Worm (Caenorhabditis elegans) whole organism, late embryonic: ENCODE results near the gene srx-20.
A peak's percentile ranks its signal among the peaks of the same experiment; 100 is the strongest.

ENCODE experiments used
- C08G9.2 ChIP-seq: sonication (generic microtip); optimal IDR thresholded peaks from 2 replicates; lab custom pipeline; 2016; ENCODE audit warnings: mild to moderate bottlenecking, missing genetic modification characterization, moderate library complexity, missing compliant biosample characterization
- F13H6.1 ChIP-seq: sonication (generic microtip); optimal IDR thresholded peaks from 2 replicates; lab custom pipeline; 2016; ENCODE audit warnings: missing genetic modification characterization, missing compliant biosample characterization
- K09A11.1 ChIP-seq: sonication (generic microtip); optimal IDR thresholded peaks from 2 replicates; lab custom pipeline; 2017; ENCODE audit warnings: antibody characterized with exemption, mild to moderate bottlenecking, missing genetic modification characterization, missing compliant biosample characterization; ENCODE audit not compliant: insufficient read depth
- T23F11.4 ChIP-seq: fragments of 200-800 bp; sonication (Bioruptor generic); optimal IDR thresholded peaks from 2 replicates; lab custom pipeline; 2018; ENCODE audit warnings: mild to moderate bottlenecking, missing genetic modification characterization, missing compliant biosample characterization
- Y22D7AL.16 ChIP-seq: sonication (generic microtip); optimal IDR thresholded peaks from 2 replicates; lab custom pipeline; 2016; ENCODE audit warnings: missing genetic modification characterization, missing compliant biosample characterization
- ceh-14 ChIP-seq: sonication (generic microtip); optimal IDR thresholded peaks from 2 replicates; lab custom pipeline; 2016; ENCODE audit warnings: missing genotype, missing genetic modification characterization, missing compliant biosample characterization
- ceh-2 ChIP-seq: sonication (generic microtip); optimal IDR thresholded peaks from 2 replicates; lab custom pipeline; 2016; ENCODE audit warnings: missing genotype, missing genetic modification characterization, missing compliant biosample characterization
- ceh-22 ChIP-seq: sonication (generic microtip); optimal IDR thresholded peaks from 2 replicates; lab custom pipeline; 2017; ENCODE audit warnings: missing biosample characterization, missing genetic modification characterization
- ceh-24 ChIP-seq: sonication (generic microtip); optimal IDR thresholded peaks from 2 replicates; lab custom pipeline; 2016; ENCODE audit warnings: mild to moderate bottlenecking, missing genetic modification characterization, missing compliant biosample characterization
- ceh-30 ChIP-seq: fragments of 150-350 bp; optimal IDR thresholded peaks from 2 replicates; lab custom pipeline; 2014; ENCODE audit warnings: missing biosample characterization, missing genetic modification characterization
- ceh-31 ChIP-seq: sonication (generic microtip); optimal IDR thresholded peaks from 2 replicates; lab custom pipeline; 2016; ENCODE audit warnings: missing genetic modification characterization, missing compliant biosample characterization
- ceh-34 ChIP-seq: sonication (generic microtip); optimal IDR thresholded peaks from 2 replicates; lab custom pipeline; 2016; ENCODE audit warnings: mild to moderate bottlenecking, missing genetic modification characterization, missing compliant biosample characterization
- ceh-45 ChIP-seq: fragments of 200-800 bp; sonication (Bioruptor generic); IDR thresholded peaks from 2 replicates; pipeline ENCODE4 v1.3.6; 2022; ENCODE audit warnings: missing genetic modification reagents, missing genetic modification characterization, missing compliant biosample characterization
- dve-1 ChIP-seq: sonication (generic microtip); optimal IDR thresholded peaks from 2 replicates; lab custom pipeline; 2017; ENCODE audit warnings: antibody characterized with exemption, mild to moderate bottlenecking, missing genetic modification characterization, missing compliant biosample characterization
- elt-2 ChIP-seq: sonication (generic microtip); optimal IDR thresholded peaks from 2 replicates; lab custom pipeline; 2016; ENCODE audit warnings: missing genetic modification reagents, missing genetic modification characterization, missing compliant biosample characterization
- elt-4 ChIP-seq: sonication (generic microtip); optimal IDR thresholded peaks from 2 replicates; lab custom pipeline; 2016; ENCODE audit warnings: missing genetic modification characterization, missing compliant biosample characterization
- eyg-1 ChIP-seq: sonication (generic microtip); optimal IDR thresholded peaks from 2 replicates; lab custom pipeline; 2016; ENCODE audit warnings: missing genotype, missing genetic modification characterization, missing compliant biosample characterization
- fax-1 ChIP-seq: sonication (generic microtip); optimal IDR thresholded peaks from 2 replicates; lab custom pipeline; 2016; ENCODE audit warnings: missing genotype, missing genetic modification characterization, missing compliant biosample characterization
- fkh-10 ChIP-seq: fragments of 150-350 bp; optimal IDR thresholded peaks from 2 replicates; lab custom pipeline; 2014; ENCODE audit warnings: missing biosample characterization, missing genetic modification reagents, missing genetic modification characterization
- fkh-6 ChIP-seq: sonication (generic microtip); optimal IDR thresholded peaks from 2 replicates; lab custom pipeline; 2016; ENCODE audit warnings: missing genetic modification characterization, missing compliant biosample characterization
- gmeb-2 ChIP-seq: sonication (generic microtip); optimal IDR thresholded peaks from 2 replicates; lab custom pipeline; 2016; ENCODE audit warnings: missing genetic modification characterization, inconsistent platforms, missing compliant biosample characterization
- hlh-13 ChIP-seq: fragments of 200-800 bp; sonication (Bioruptor generic); optimal IDR thresholded peaks from 2 replicates; lab custom pipeline; 2018; ENCODE audit warnings: mild to moderate bottlenecking, missing genetic modification characterization, missing compliant biosample characterization
- hlh-15 ChIP-seq: sonication (generic microtip); optimal IDR thresholded peaks from 2 replicates; lab custom pipeline; 2016; ENCODE audit warnings: missing genetic modification characterization, missing compliant biosample characterization
- hlh-8 ChIP-seq: sonication (generic microtip); optimal IDR thresholded peaks from 2 replicates; lab custom pipeline; 2016; ENCODE audit warnings: missing genotype, missing genetic modification characterization, missing compliant biosample characterization
- lim-6 ChIP-seq: sonication (generic microtip); optimal IDR thresholded peaks from 2 replicates; lab custom pipeline; 2016; ENCODE audit warnings: missing genetic modification characterization, missing compliant biosample characterization
- lin-11 ChIP-seq: fragments of 200-800 bp; sonication (Bioruptor generic); optimal IDR thresholded peaks from 2 replicates; lab custom pipeline; 2018; ENCODE audit warnings: mild to moderate bottlenecking, missing genetic modification characterization, missing compliant biosample characterization
- madf-2 ChIP-seq: sonication (generic microtip); optimal IDR thresholded peaks from 2 replicates; lab custom pipeline; 2017; ENCODE audit warnings: missing genetic modification characterization, missing compliant biosample characterization
- nfya-1 ChIP-seq: sonication (generic microtip); optimal IDR thresholded peaks from 2 replicates; lab custom pipeline; 2017; ENCODE audit warnings: missing genetic modification characterization, mild to moderate bottlenecking, missing compliant biosample characterization, antibody characterized with exemption, moderate library complexity
- nhr-11 ChIP-seq: fragments of 150-350 bp; optimal IDR thresholded peaks from 2 replicates; lab custom pipeline; 2014; ENCODE audit warnings: missing biosample characterization, missing genetic modification characterization
- nhr-232 ChIP-seq: sonication (generic microtip); optimal IDR thresholded peaks from 2 replicates; lab custom pipeline; 2016; ENCODE audit warnings: missing genetic modification characterization, missing compliant biosample characterization
- npax-4 ChIP-seq: sonication (generic microtip); optimal IDR thresholded peaks from 2 replicates; lab custom pipeline; 2016; ENCODE audit warnings: missing genetic modification characterization, missing compliant biosample characterization
- pat-9 ChIP-seq: fragments of 200-800 bp; sonication (Bioruptor generic); optimal IDR thresholded peaks from 2 replicates; lab custom pipeline; 2018; ENCODE audit warnings: mild to moderate bottlenecking, missing genetic modification characterization, moderate library complexity, missing compliant biosample characterization
- pax-1 ChIP-seq: fragments of 150-350 bp; optimal IDR thresholded peaks from 2 replicates; lab custom pipeline; 2014; ENCODE audit warnings: missing biosample characterization, missing genetic modification characterization
- pha-4 ChIP-seq: fragments of 150-350 bp; optimal IDR thresholded peaks from 2 replicates; lab custom pipeline; 2018; ENCODE audit warnings: missing biosample characterization, missing genetic modification reagents, missing genetic modification characterization
- ref-2 ChIP-seq: sonication (generic microtip); optimal IDR thresholded peaks from 2 replicates; lab custom pipeline; 2016; ENCODE audit warnings: missing genetic modification characterization, missing compliant biosample characterization
- rnt-1 ChIP-seq: sonication (generic microtip); optimal IDR thresholded peaks from 2 replicates; lab custom pipeline; 2016; ENCODE audit warnings: missing genetic modification characterization, missing compliant biosample characterization
- sdc-2 ChIP-seq: sonication (generic microtip); optimal IDR thresholded peaks from 2 replicates; lab custom pipeline; 2016; ENCODE audit warnings: missing genotype, missing genetic modification characterization, missing compliant biosample characterization
- sox-2 ChIP-seq: fragments of 200-800 bp; sonication (Bioruptor generic); IDR thresholded peaks from 2 replicates; pipeline ENCODE4 v1.3.6; 2022; ENCODE audit warnings: missing genetic modification reagents, missing genetic modification characterization, missing compliant biosample characterization
- syd-9 ChIP-seq: sonication (generic microtip); optimal IDR thresholded peaks from 2 replicates; lab custom pipeline; 2016; ENCODE audit warnings: mild to moderate bottlenecking, missing genetic modification characterization, moderate library complexity, missing compliant biosample characterization
- tbx-2 ChIP-seq: sonication (generic microtip); optimal IDR thresholded peaks from 2 replicates; lab custom pipeline; 2016; ENCODE audit warnings: missing genetic modification characterization, missing compliant biosample characterization
- ttx-3 ChIP-seq: sonication (generic microtip); optimal IDR thresholded peaks from 2 replicates; lab custom pipeline; 2016; ENCODE audit warnings: missing genetic modification reagents, missing genetic modification characterization, missing compliant biosample characterization
- unc-42 ChIP-seq: sonication (generic microtip); optimal IDR thresholded peaks from 2 replicates; lab custom pipeline; 2016; ENCODE audit warnings: missing genotype, missing genetic modification characterization, missing compliant biosample characterization
- unc-55 ChIP-seq: sonication (generic microtip); optimal IDR thresholded peaks from 2 replicates; lab custom pipeline; 2017; ENCODE audit warnings: missing biosample characterization, missing genetic modification reagents, missing genetic modification characterization
- unc-86 ChIP-seq: sonication (generic microtip); optimal IDR thresholded peaks from 2 replicates; lab custom pipeline; 2016; ENCODE audit warnings: missing genetic modification characterization, missing compliant biosample characterization
- zip-5 ChIP-seq: sonication (generic microtip); optimal IDR thresholded peaks from 2 replicates; lab custom pipeline; 2016; ENCODE audit warnings: missing genetic modification characterization, missing compliant biosample characterization
- ztf-16 ChIP-seq: sonication (generic microtip); optimal IDR thresholded peaks from 2 replicates; lab custom pipeline; 2017; ENCODE audit warnings: missing genetic modification characterization, missing compliant biosample characterization

Gene srx-20

DNA sequence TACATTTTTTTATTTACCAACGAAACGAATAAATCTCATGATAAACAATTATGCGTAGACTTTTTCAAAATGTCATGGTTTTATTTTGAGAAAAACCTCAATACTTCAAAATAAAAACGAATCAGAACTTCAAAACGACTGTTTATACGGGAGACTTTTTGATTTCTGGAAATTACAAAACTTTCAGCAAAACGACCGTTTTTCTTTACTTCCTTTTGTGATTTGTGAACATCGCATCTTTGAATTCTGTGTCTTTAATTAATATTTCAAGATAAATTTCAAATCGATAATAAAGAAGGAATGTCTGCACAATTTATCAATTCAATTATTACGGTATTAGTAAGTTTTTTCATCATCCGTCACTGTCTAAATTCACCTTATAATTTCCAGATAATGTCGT, at the start of gene srx-20:
srx-20 (plus strand) TSS at position 301 of the 400 bp plus-strand sequence.
- TF ChIP-seq hlh-15 (no peak), unc-86 (tag; lab: Kevin White, UChicago) (no peak), tbx-2 (no peak), hlh-8 (no peak), fkh-10 (GFP tag; lab: Kevin White, UChicago) (no peak), ref-2 (tag; lab: Kevin White, UChicago) (no peak), T23F11.4 (GFP tag; lab: Kevin White, UChicago) (no peak), ceh-24 (tag; lab: Kevin White, UChicago) (no peak), gmeb-2 (tag; lab: Kevin White, UChicago) (no peak), dve-1 (tag; lab: Kevin White, UChicago) (no peak), nhr-232 (no peak), elt-4 (tag; lab: Kevin White, UChicago) (no peak), ceh-45 (GFP tag; lab: Robert Waterston, UW) (no peak), ceh-14 (no peak), sox-2 (no peak), nfya-1 (tag; lab: Kevin White, UChicago) (no peak), lin-11 (tag; lab: Kevin White, UChicago) (no peak)

DNA sequence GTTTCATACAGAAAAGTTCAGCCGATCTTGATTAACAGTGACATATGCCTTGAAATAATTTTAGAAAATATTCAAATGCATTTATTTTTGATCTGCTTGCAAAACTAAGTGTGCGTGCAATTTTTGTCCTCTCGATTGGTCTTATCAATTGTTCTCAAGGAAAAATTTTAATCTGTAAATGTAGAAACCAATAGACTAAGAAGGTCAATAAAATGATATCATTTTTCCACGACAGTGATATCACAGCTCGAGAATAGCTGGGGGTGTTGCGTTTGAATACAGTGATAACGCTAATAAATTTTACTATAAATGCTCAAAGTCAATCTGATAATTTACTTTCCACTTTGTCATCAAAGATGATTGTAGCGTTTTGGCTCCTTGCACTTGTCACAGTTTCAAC, 49.5 kb upstream of the srx-20 start, which contains the start of gene C17H12.8:
C17H12.8 (plus strand) TSS at position 335 of the 400 bp plus-strand sequence.
- TF ChIP-seq elt-2 (tag; lab: Kevin White, UChicago) (peak; percentile 76), unc-42 (no peak), ceh-2 (tag; lab: Kevin White, UChicago) (no peak), T23F11.4 (GFP tag; lab: Kevin White, UChicago) (no peak), ceh-31 (tag; lab: Kevin White, UChicago) (no peak), dve-1 (tag; lab: Kevin White, UChicago) (no peak), hlh-15 (no peak), ceh-45 (GFP tag; lab: Robert Waterston, UW) (no peak)

DNA sequence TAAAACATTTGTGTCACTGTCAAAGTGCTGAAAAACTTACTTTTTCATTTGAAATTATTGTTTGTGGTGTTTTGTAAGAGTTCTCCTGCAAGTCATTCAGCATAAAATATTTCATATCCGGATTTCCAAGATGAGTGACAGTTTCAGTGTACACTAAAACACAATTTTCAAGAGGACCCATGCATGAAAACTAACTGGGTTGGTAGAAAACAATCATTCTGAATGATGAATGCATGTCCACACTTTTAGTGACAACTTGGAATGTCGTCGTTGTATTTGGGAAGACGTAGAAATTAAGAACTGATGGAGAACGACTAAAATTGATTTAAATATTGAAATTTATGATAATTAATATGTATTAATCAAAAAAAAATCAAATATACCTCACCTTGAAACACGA, 46.2 kb upstream of the srx-20 start:
- TF ChIP-seq pat-9 (tag; lab: Kevin White, UChicago) (no peak), lim-6 (tag; lab: Kevin White, UChicago) (no peak), eyg-1 (tag; lab: Kevin White, UChicago) (no peak), ttx-3 (tag; lab: Kevin White, UChicago) (no peak), nhr-11 (tag; lab: Kevin White, UChicago) (no peak), K09A11.1 (tag; lab: Kevin White, UChicago) (no peak), pax-1 (no peak), zip-5 (no peak), F13H6.1 (tag; lab: Kevin White, UChicago) (no peak), ceh-30 (tag; lab: Kevin White, UChicago) (no peak), ceh-34 (no peak), nhr-232 (no peak), sdc-2 (tag; lab: Kevin White, UChicago) (no peak), madf-2 (tag; lab: Kevin White, UChicago) (no peak), fkh-6 (tag; lab: Kevin White, UChicago) (no peak), syd-9 (tag; lab: Kevin White, UChicago) (no peak)
- TF ChIP-seq, all 69 proteins: peak for 0

DNA sequence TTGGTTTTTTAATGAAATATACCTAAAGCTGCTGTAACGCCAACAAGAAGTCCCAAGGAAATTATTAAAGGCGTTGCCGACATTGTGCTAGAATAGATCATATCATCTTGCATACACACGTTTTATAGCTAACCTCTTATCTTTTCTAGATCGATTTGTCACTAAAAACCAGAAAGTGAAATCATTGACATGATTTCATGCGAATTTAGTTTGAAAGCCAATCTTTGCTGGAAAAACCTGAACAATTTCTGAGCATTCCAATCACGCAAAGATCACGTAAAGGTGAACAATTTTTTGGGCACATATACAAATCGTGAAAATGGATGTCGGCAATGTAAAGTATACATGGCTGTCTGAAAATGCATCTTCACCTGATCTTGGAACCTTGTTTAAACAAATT, 45.5 kb upstream of the srx-20 start, which contains the start of gene C17H12.6:
C17H12.6 (minus strand) TSS at position 101 of the 400 bp plus-strand sequence.
- TF ChIP-seq fkh-6 (tag; lab: Kevin White, UChicago) (no peak), ttx-3 (tag; lab: Kevin White, UChicago) (no peak), unc-42 (no peak), pha-4 (no peak), ceh-2 (tag; lab: Kevin White, UChicago) (no peak), hlh-13 (GFP tag; lab: Kevin White, UChicago) (no peak), ceh-34 (no peak), lin-11 (tag; lab: Kevin White, UChicago) (no peak), ceh-31 (tag; lab: Kevin White, UChicago) (no peak), rnt-1 (tag; lab: Kevin White, UChicago) (no peak), Y22D7AL.16 (tag; lab: Kevin White, UChicago) (no peak), unc-55 (GFP tag; lab: Kevin White, UChicago) (no peak), npax-4 (tag; lab: Kevin White, UChicago) (no peak), K09A11.1 (tag; lab: Kevin White, UChicago) (no peak), unc-86 (tag; lab: Kevin White, UChicago) (no peak), sox-2 (no peak), fax-1 (tag; lab: Kevin White, UChicago) (no peak), C08G9.2 (tag; lab: Kevin White, UChicago) (no peak), ztf-16 (tag; lab: Kevin White, UChicago) (no peak), ceh-22 (tag; lab: Kevin White, UChicago) (no peak)
